Fruit fly (Drosophila melanogaster) whole organism: ENCODE data around the gene CG32719.

Experiments used
- CG8478 ChIP-seq: fragments of >200 bp; optimal IDR thresholded peaks from 2 replicates; lab custom pipeline; 2018; ENCODE audit warnings: inconsistent platforms
- Dll ChIP-seq: fragments of >200 bp; optimal IDR thresholded peaks from 2 replicates; lab custom pipeline; 2017
- EcR ChIP-seq, 2 experiments: fragments of >200 bp; optimal IDR thresholded peaks; 2 replicates each; lab custom pipeline; 2017; ENCODE audit warnings: missing biosample characterization in 2 of 2, missing genetic modification characterization in 2 of 2, missing genetic modification reagents in 2 of 2
- pan ChIP-seq: fragments of >200 bp; optimal IDR thresholded peaks from 2 replicates; lab custom pipeline; 2017
- psq ChIP-seq: fragments of >200 bp; optimal IDR thresholded peaks from 2 replicates; lab custom pipeline; 2017
- usp ChIP-seq: fragments of >200 bp; optimal IDR thresholded peaks from 2 replicates; lab custom pipeline; 2017; ENCODE audit warnings: missing biosample characterization, missing genetic modification characterization, mixed read lengths

Gene CG32719

dm6 chrX:7475204-7475759 lies 72.5 kb downstream of the CG32719 start:
- TF ChIP-seq CG8478 (no peak), Dll (lab: Kevin White, UChicago) (no peak), usp (no peak), pan (lab: Kevin White, UChicago) (no peak), EcR (GFP tag; optimal IDR thresholded peaks at IDR 0.05; lab: Kevin White, UChicago) (no peak), psq (lab: Kevin White, UChicago) (no peak)

dm6 chrX:7466328-7466727 lies 81.5 kb downstream of the CG32719 start:
- TF ChIP-seq psq (lab: Kevin White, UChicago) = no peak

- TF ChIP-seq usp (no peak), pan (lab: Kevin White, UChicago) (no peak), Dll (lab: Kevin White, UChicago) (no peak), CG8478 (no peak), EcR (GFP tag; optimal IDR thresholded peaks at IDR 0.05; lab: Kevin White, UChicago) (no peak), psq (lab: Kevin White, UChicago) (no peak)
Measured at dm6 chrX:7462089-7462488, 85.7 kb downstream of the CG32719 start.
